Worm (Caenorhabditis elegans): ENCODE data around the gene R57.2.

DNA sequence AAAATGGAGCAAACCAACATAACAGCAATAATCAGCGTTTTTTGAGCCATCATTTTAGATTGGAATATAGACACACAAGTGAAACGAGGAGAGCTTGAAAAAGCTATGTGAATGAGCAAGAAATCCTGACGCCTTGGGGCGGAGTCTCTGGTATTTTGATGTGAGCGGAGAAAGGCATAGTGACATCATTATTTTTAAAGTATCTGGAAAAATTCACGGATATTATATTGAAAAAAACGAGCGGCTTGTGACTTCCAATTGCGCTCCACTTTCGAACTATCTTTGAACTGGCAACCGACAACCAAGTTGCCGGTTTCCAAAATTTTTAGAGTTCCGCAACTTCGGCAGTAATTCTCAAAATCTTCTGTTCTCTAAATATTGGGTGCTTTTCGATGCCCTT lies 14.2 kb downstream of the R57.2 start, which contains the start of gene nlp-64:
- TF ChIP-seq flt-1 (GFP tag; IDR thresholded peaks at IDR 0.05) (no peak), med-1 (GFP tag; optimal IDR thresholded peaks at IDR 0.05; ENCODE audit: insufficient read depth) (no peak), cog-1 (tag; optimal IDR thresholded peaks at IDR 0.05) (no peak), ztf-23 (GFP tag; IDR thresholded peaks at IDR 0.05) (no peak), tab-1 (GFP tag; IDR thresholded peaks at IDR 0.05) (no peak), ztf-29 (GFP tag; IDR thresholded peaks at IDR 0.05) (no peak), T22C8.4 (GFP tag; IDR thresholded peaks at IDR 0.05) (no peak), klf-2 (GFP tag; conservative IDR thresholded peaks at IDR 0.05) (no peak)

Measured in whole organism, midembryonic.